Worm (Caenorhabditis elegans) whole organism, L3 larva: ENCODE data around the gene aak-1.

ENCODE experiments used
- ceh-82 ChIP-seq: fragments of 150-350 bp; optimal IDR thresholded peaks from 2 replicates; lab custom pipeline; 2014; ENCODE audit warnings: missing biosample characterization, missing genetic modification characterization
- elt-1 ChIP-seq: fragments of 150-350 bp; optimal IDR thresholded peaks from 2 replicates; lab custom pipeline; 2014; ENCODE audit warnings: missing biosample characterization, missing genetic modification characterization
- eor-1 ChIP-seq, 2 experiments: fragments of 150-350 bp; optimal IDR thresholded peaks; 2 replicates each; lab custom pipeline; 2014 to 2018; ENCODE audit warnings: missing biosample characterization in 2 of 2, missing genetic modification characterization in 2 of 2
- fkh-10 ChIP-seq: sonication (generic microtip); optimal IDR thresholded peaks from 2 replicates; lab custom pipeline; 2017; ENCODE audit warnings: missing biosample characterization, missing genetic modification reagents, missing genetic modification characterization
- fos-1 ChIP-seq: fragments of 150-350 bp; optimal IDR thresholded peaks from 2 replicates; lab custom pipeline; 2014; ENCODE audit warnings: missing biosample characterization, missing genetic modification characterization
- nhr-23 ChIP-seq: fragments of 150-350 bp; optimal IDR thresholded peaks from 2 replicates; lab custom pipeline; 2014; ENCODE audit warnings: missing biosample characterization, missing genetic modification reagents, missing genetic modification characterization
- nhr-237 ChIP-seq: fragments of 150-350 bp; optimal IDR thresholded peaks from 2 replicates; lab custom pipeline; 2014; ENCODE audit warnings: missing biosample characterization, missing genetic modification characterization
- nhr-28 ChIP-seq: fragments of 150-350 bp; optimal IDR thresholded peaks from 2 replicates; lab custom pipeline; 2014; ENCODE audit warnings: missing biosample characterization, missing genetic modification characterization
- nhr-76 ChIP-seq: fragments of 150-350 bp; sonication (generic microtip); optimal IDR thresholded peaks from 5 replicates; lab custom pipeline; 2014; ENCODE audit warnings: missing biosample characterization, missing genetic modification characterization
- nhr-77 ChIP-seq: fragments of 150-350 bp; optimal IDR thresholded peaks from 2 replicates; lab custom pipeline; 2014; ENCODE audit warnings: missing biosample characterization, missing genetic modification characterization
- pha-4 ChIP-seq: fragments of 150-350 bp; optimal IDR thresholded peaks from 2 replicates; lab custom pipeline; 2014; ENCODE audit warnings: missing biosample characterization, missing genetic modification reagents, missing genetic modification characterization
- sea-2 ChIP-seq: fragments of 150-350 bp; sonication (generic microtip); optimal IDR thresholded peaks from 4 replicates; lab custom pipeline; 2014; ENCODE audit warnings: missing biosample characterization, missing genetic modification reagents, missing genetic modification characterization
- tbx-2 ChIP-seq: sonication (generic microtip); optimal IDR thresholded peaks from 2 replicates; lab custom pipeline; 2016; ENCODE audit warnings: mild to moderate bottlenecking, missing genetic modification characterization, missing compliant biosample characterization
- unc-62 ChIP-seq: fragments of 150-350 bp; sonication (generic microtip); optimal IDR thresholded peaks from 4 replicates; lab custom pipeline; 2014; ENCODE audit warnings: missing biosample characterization, missing genetic modification reagents, missing genetic modification characterization

- TF ChIP-seq nhr-23 (tag; lab: Kevin White, UChicago) (no peak), nhr-76 (tag; lab: Kevin White, UChicago) (no peak), ceh-82 (tag; lab: Kevin White, UChicago) (no peak), nhr-77 (tag; lab: Kevin White, UChicago) (no peak), nhr-28 (tag; lab: Kevin White, UChicago) (no peak), fos-1 (tag; lab: Kevin White, UChicago) (no peak), sea-2 (GFP tag; lab: Kevin White, UChicago) (no peak), eor-1 (tag; optimal IDR thresholded peaks at IDR 0.05; lab: Kevin White, UChicago) (no peak), nhr-237 (tag; lab: Kevin White, UChicago) (no peak), pha-4 (no peak), fkh-10 (GFP tag; lab: Kevin White, UChicago) (no peak), unc-62 (GFP tag; lab: Kevin White, UChicago) (no peak), tbx-2 (no peak), elt-1 (tag; lab: Kevin White, UChicago) (no peak)
These were observed 46.4 kb upstream of the aak-1 start, which contains the start of gene F54F2.7 for ce11 chrIII:8807246-8807645.
